Fruit fly (Drosophila melanogaster): ENCODE data around the gene ana1.

DNA sequence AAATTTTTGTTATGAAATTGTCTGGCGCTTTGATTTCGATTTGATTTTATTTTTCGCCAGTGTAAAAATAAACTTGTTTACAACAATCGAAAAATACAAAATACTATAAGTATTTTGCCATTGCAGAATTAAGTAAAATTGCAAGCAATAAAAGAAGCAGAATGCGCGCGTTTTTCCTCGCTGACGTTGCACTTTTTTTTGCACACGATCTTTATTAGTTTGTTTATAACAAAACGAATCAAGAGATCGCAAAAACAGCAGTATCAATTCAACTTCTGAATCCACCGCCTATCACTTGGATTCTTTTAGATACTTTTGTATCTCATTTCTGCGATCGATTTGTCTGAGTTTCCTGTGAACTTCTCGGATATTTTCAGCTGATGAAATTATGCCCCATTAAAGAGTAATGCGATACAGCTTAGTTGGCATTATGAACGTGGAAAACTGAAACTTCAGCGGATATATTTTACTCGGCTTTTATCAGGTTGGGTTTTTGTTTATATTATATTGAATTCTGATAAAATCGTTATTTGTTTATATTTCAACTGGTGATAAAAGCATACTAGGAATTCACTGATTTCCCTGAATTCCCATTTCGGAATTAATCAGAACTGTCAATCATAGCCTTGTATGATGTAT is 42.8 kb downstream of the ana1 start:
- TF ChIP-seq ss (GFP tag; optimal IDR thresholded peaks at IDR 0.05) (no peak), CG9139 (GFP tag; optimal IDR thresholded peaks at IDR 0.05) (no peak), CG6163 (GFP tag; IDR thresholded peaks at IDR 0.05) (no peak)
